Fruit fly (Drosophila melanogaster): ENCODE results near the gene CG3156.

Gene CG3156

dm6 chrX:476230-477143, 11.2 kb upstream of the CG3156 start, which contains the start of the genes ebo and CG13373 (continued):
- TF ChIP-seq chif (GFP tag; optimal IDR thresholded peaks at IDR 0.05) = no peak
- TF ChIP-seq Xrp1 (GFP tag; IDR thresholded peaks at IDR 0.05) = peak; percentile 30; the same call in 1 of the 2 replicates
- TF ChIP-seq CG2129 (GFP tag; IDR thresholded peaks at IDR 0.05; ENCODE audit: partially characterized antibody) = 0 out of 2 replicates have a peak, but pooled peaks have one; percentile 18
- peak; percentile 15 for TF ChIP-seq Dek (tag; optimal IDR thresholded peaks at IDR 0.05)
- TF ChIP-seq Dll (GFP tag; IDR thresholded peaks at IDR 0.05; ENCODE audit: partially characterized antibody) = peak; percentile 69; the same call in 3 of the 4 replicates
- 0 out of 2 replicates have a peak, but pooled peaks have one; percentile 11 for TF ChIP-seq sna (GFP tag; IDR thresholded peaks at IDR 0.05; ENCODE audit: partially characterized antibody)
- TF ChIP-seq Dref (GFP tag; IDR thresholded peaks at IDR 0.05) = peak; percentile 73
- TF ChIP-seq CG4360 (GFP tag; IDR thresholded peaks at IDR 0.05) = no peak
- TF ChIP-seq Lpt (GFP tag; optimal IDR thresholded peaks at IDR 0.05) = no peak
- TF ChIP-seq CG34224 (GFP tag; IDR thresholded peaks at IDR 0.05; ENCODE audit: partially characterized antibody) = peak; percentile 46; the same call in 1 of the 3 replicates
- TF ChIP-seq lbe (GFP tag; optimal IDR thresholded peaks at IDR 0.05) = no peak
- no peak for TF ChIP-seq fu2 (GFP tag; optimal IDR thresholded peaks at IDR 0.05)
- TF ChIP-seq ssp (GFP tag; IDR thresholded peaks at IDR 0.05) = no peak
- TF ChIP-seq ato (GFP tag; IDR thresholded peaks at IDR 0.05; ENCODE audit: partially characterized antibody) = peak; percentile 16; the same call in 1 of the 2 replicates
- TF ChIP-seq Mad (GFP tag; optimal IDR thresholded peaks at IDR 0.05) = no peak
- TF ChIP-seq CG7745 (tag; optimal IDR thresholded peaks at IDR 0.05) = no peak
- no peak for TF ChIP-seq CG4707 (GFP tag; optimal IDR thresholded peaks at IDR 0.05)
- no peak for TF ChIP-seq CG17385 (GFP tag; optimal IDR thresholded peaks at IDR 0.05)
- peak; percentile 8 for TF ChIP-seq CG9437 (GFP tag; optimal IDR thresholded peaks at IDR 0.05)
- TF ChIP-seq Antp (GFP tag; optimal IDR thresholded peaks at IDR 0.05) = peak; percentile 12
- peak; percentile 77 for TF ChIP-seq MESR4 (GFP tag; optimal IDR thresholded peaks at IDR 0.05)
- TF ChIP-seq cas (GFP tag; IDR thresholded peaks at IDR 0.05) = no peak
- TF ChIP-seq CG12769 (tag; optimal IDR thresholded peaks at IDR 0.05) = no peak
- peak in 1 of 2 experiments; percentile 71 for TF ChIP-seq insv (GFP tag; optimal IDR thresholded peaks at IDR 0.05)
- no peak for TF ChIP-seq Chrac-16 (GFP tag; optimal IDR thresholded peaks at IDR 0.05)
- TF ChIP-seq gro (GFP tag; optimal IDR thresholded peaks at IDR 0.05) = no peak
- TF ChIP-seq CG13123 (GFP tag; optimal IDR thresholded peaks at IDR 0.05) = no peak
- TF ChIP-seq zen (tag; optimal IDR thresholded peaks at IDR 0.05) = peak; percentile 36
- TF ChIP-seq CG13287 (GFP tag; IDR thresholded peaks at IDR 0.05; ENCODE audit: partially characterized antibody) = peak; percentile 70
- peak; percentile 16 for TF ChIP-seq caup (GFP tag; optimal IDR thresholded peaks at IDR 0.05; ENCODE audit: severe bottlenecking)
- TF ChIP-seq NK7.1 (GFP tag; optimal IDR thresholded peaks at IDR 0.05) = no peak
- TF ChIP-seq Med (GFP tag) = peak; percentile 81
- TF ChIP-seq E2f2 (GFP tag; IDR thresholded peaks at IDR 0.05) = peak; percentile 78
- no peak for TF ChIP-seq Bteb2 (GFP tag; optimal IDR thresholded peaks at IDR 0.05)
- TF ChIP-seq ap (GFP tag; IDR thresholded peaks at IDR 0.05) = no peak
- no peak for TF ChIP-seq YL-1 (GFP tag; optimal IDR thresholded peaks at IDR 0.05)
- no peak; the same call in 2 of the 3 replicates for TF ChIP-seq CG17361 (GFP tag; IDR thresholded peaks at IDR 0.05)
- TF ChIP-seq CG3281 (GFP tag; optimal IDR thresholded peaks at IDR 0.05) = no peak
- peak; percentile 31 for TF ChIP-seq CG1602 (GFP tag; optimal IDR thresholded peaks at IDR 0.05)
- peak; percentile 42 for TF ChIP-seq CG17829 (tag; optimal IDR thresholded peaks at IDR 0.05)
- TF ChIP-seq chinmo (GFP tag; IDR thresholded peaks at IDR 0.05; ENCODE audit: partially characterized antibody) = 0 out of 4 replicates have a peak, but pooled peaks have one; percentile 29
- TF ChIP-seq ERR (GFP tag; optimal IDR thresholded peaks at IDR 0.05) = no peak
- peak; percentile 65 for TF ChIP-seq amos (GFP tag; IDR thresholded peaks at IDR 0.05; ENCODE audit: partially characterized antibody)
- no peak for TF ChIP-seq rib (GFP tag; IDR thresholded peaks at IDR 0.05)
- TF ChIP-seq p53 (GFP tag; optimal IDR thresholded peaks at IDR 0.05) = no peak
- TF ChIP-seq CG10366 (GFP tag; IDR thresholded peaks at IDR 0.05) = peak; percentile 28; the same call in 1 of the 2 replicates
- TF ChIP-seq tio (GFP tag; optimal IDR thresholded peaks at IDR 0.05) = no peak
- no peak for TF ChIP-seq CG31441 (GFP tag; IDR thresholded peaks at IDR 0.05)

Data from whole organism, embryonic.